Worm (Caenorhabditis elegans) whole organism, L2 larva: ENCODE results near the gene F47F2.1.

ENCODE experiments used
- R02D3.7 ChIP-seq: fragments of 150-350 bp; optimal IDR thresholded peaks from 2 replicates; lab custom pipeline; 2014; ENCODE audit warnings: missing biosample characterization, missing genetic modification characterization
- Y55F3AM.14 ChIP-seq: fragments of 200-800 bp; sonication (Bioruptor generic); optimal IDR thresholded peaks from 2 replicates; lab custom pipeline; 2018; ENCODE audit warnings: mild to moderate bottlenecking, missing genetic modification characterization, missing compliant biosample characterization
- ZK546.5 ChIP-seq: sonication (generic microtip); optimal IDR thresholded peaks from 2 replicates; lab custom pipeline; 2017; ENCODE audit warnings: missing biosample characterization, missing genetic modification characterization
- alr-1 ChIP-seq: fragments of 150-350 bp; optimal IDR thresholded peaks from 2 replicates; lab custom pipeline; 2014; ENCODE audit warnings: missing biosample characterization, missing genetic modification characterization
- ceh-82 ChIP-seq: fragments of 150-350 bp; optimal IDR thresholded peaks from 2 replicates; lab custom pipeline; 2014; ENCODE audit warnings: missing biosample characterization, missing genetic modification characterization
- elt-3 ChIP-seq: sonication (generic microtip); optimal IDR thresholded peaks from 2 replicates; lab custom pipeline; 2017; ENCODE audit warnings: missing biosample characterization, missing genetic modification characterization
- lin-13 ChIP-seq: fragments of 150-350 bp; optimal IDR thresholded peaks from 2 replicates; lab custom pipeline; 2014; ENCODE audit warnings: missing biosample characterization, missing genetic modification reagents, missing genetic modification characterization
- lsy-2 ChIP-seq, 2 experiments: fragments of 150-350 bp in 1 of 2; sonication (generic microtip) in 1 of 2; optimal IDR thresholded peaks; 2 replicates each; lab custom pipeline; 2014 to 2017; ENCODE audit warnings: missing biosample characterization in 2 of 2, missing genetic modification characterization in 2 of 2
- mab-5 ChIP-seq: fragments of 150-350 bp; optimal IDR thresholded peaks from 2 replicates; lab custom pipeline; 2014; ENCODE audit warnings: missing biosample characterization, missing genetic modification characterization
- mdl-1 ChIP-seq, 2 experiments: fragments of 150-350 bp in 1 of 2; sonication (generic microtip) in 1 of 2; optimal IDR thresholded peaks; 2 replicates each; lab custom pipeline; 2017; ENCODE audit warnings: missing biosample characterization in 2 of 2, missing genetic modification characterization in 2 of 2
- nhr-11 ChIP-seq: fragments of 150-350 bp; optimal IDR thresholded peaks from 2 replicates; lab custom pipeline; 2014; ENCODE audit warnings: missing biosample characterization, missing genetic modification characterization
- unc-62 ChIP-seq: fragments of 150-350 bp; optimal IDR thresholded peaks from 2 replicates; lab custom pipeline; 2014; ENCODE audit warnings: missing biosample characterization, missing genetic modification reagents, missing genetic modification characterization
- zag-1 ChIP-seq: fragments of 150-350 bp; optimal IDR thresholded peaks from 2 replicates; lab custom pipeline; 2014; ENCODE audit warnings: missing biosample characterization, missing genetic modification characterization

ce11 chrX:3901389-3901788 is 23.1 kb downstream of the F47F2.1 start:
- TF ChIP-seq ZK546.5 (tag; lab: Kevin White, UChicago), result no peak
- TF ChIP-seq mab-5, result no peak
- no peak for TF ChIP-seq lsy-2 (tag; optimal IDR thresholded peaks at IDR 0.05; lab: Kevin White, UChicago)
- TF ChIP-seq zag-1 (tag; lab: Kevin White, UChicago), result no peak
- TF ChIP-seq unc-62 (GFP tag; lab: Kevin White, UChicago), result no peak
- no peak for TF ChIP-seq alr-1 (tag; lab: Kevin White, UChicago)
- TF ChIP-seq Y55F3AM.14 (GFP tag; lab: Kevin White, UChicago), result no peak
- no peak for TF ChIP-seq elt-3
- no peak for TF ChIP-seq mdl-1 (tag; optimal IDR thresholded peaks at IDR 0.05; lab: Kevin White, UChicago)
- TF ChIP-seq ceh-82, result no peak
- TF ChIP-seq nhr-11 (tag; lab: Kevin White, UChicago), result no peak
- no peak for TF ChIP-seq lin-13
- TF ChIP-seq R02D3.7, result no peak
